Worm (Caenorhabditis elegans) whole organism, early embryonic: Measurements from ENCODE around the gene sfxn-1.1.

Experiments used
- F13C5.2 ChIP-seq: sonication (generic microtip); optimal IDR thresholded peaks from 2 replicates; lab custom pipeline; 2017; ENCODE audit warnings: mild to moderate bottlenecking, missing genetic modification characterization, inconsistent platforms, missing compliant biosample characterization
- ama-1 ChIP-seq: fragments of 150-350 bp; optimal IDR thresholded peaks from 2 replicates; lab custom pipeline; 2014
- sea-1 ChIP-seq: fragments of 200-800 bp; sonication (Bioruptor generic); conservative IDR thresholded peaks from 2 replicates; pipeline ENCODE4 v1.3.6; 2022; ENCODE audit warnings: missing genetic modification characterization, missing compliant biosample characterization
- tbx-11 ChIP-seq: fragments of 200-800 bp; sonication (Bioruptor generic); IDR thresholded peaks from 2 replicates; pipeline ENCODE4 v1.3.6; 2022; ENCODE audit warnings: missing genetic modification characterization, missing compliant biosample characterization

DNA sequence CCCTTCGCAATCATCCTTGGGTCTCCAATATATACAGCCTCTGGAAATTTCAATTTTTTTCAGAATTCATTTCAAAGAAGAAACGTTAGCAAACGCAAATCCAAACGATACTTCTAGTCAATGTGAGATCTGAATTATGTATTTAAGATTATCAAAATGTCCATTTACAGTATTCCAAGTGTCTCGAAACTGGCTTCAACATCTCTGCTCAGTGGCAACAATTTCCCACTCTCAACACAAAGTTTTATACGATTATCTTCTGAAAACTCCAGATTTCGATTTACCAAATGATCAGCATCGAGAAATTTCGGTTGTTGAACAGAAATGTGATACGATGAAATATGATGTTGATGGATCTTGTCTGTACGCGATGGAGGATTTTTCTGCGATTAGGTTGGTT, 37.9 kb upstream of the sfxn-1.1 start:
- TF ChIP-seq F13C5.2 (tag; lab: Kevin White, UChicago) = no peak
- TF ChIP-seq ama-1 (lab: Kevin White, UChicago) = no peak
- no peak for TF ChIP-seq sea-1
- TF ChIP-seq tbx-11 (GFP tag; lab: Robert Waterston, UW) = no peak
